Fruit fly (Drosophila melanogaster) whole organism, wandering third instar larva: ENCODE data around the gene SclA.

Experiments used
- Dfd ChIP-seq: fragments of >200 bp; optimal IDR thresholded peaks from 2 replicates; lab custom pipeline; 2017; ENCODE audit warnings: missing biosample characterization, missing genetic modification characterization
- Dif ChIP-seq: fragments of 200-275, 200-300 bp; sonication (Bioruptor generic); optimal IDR thresholded peaks from 2 replicates; lab custom pipeline; 2018; ENCODE audit warnings: missing biosample characterization, missing genetic modification characterization; ENCODE audit not compliant: partially characterized antibody
- HLH106 ChIP-seq: fragments of 200-800 bp; optimal IDR thresholded peaks from 3 replicates; lab custom pipeline; 2019; ENCODE audit warnings: missing biosample characterization, mild to moderate bottlenecking, missing genetic modification characterization, moderate library complexity
- Hr78 ChIP-seq: fragments of >200 bp; optimal IDR thresholded peaks from 2 replicates; lab custom pipeline; 2017; ENCODE audit warnings: missing biosample characterization, missing genetic modification characterization
- Rel ChIP-seq, 2 experiments: fragments of 200-800 bp; sonication (Bioruptor generic) in 1 of 2; optimal IDR thresholded peaks; 2 replicates in 1 of 2; 3 replicates in 1 of 2; lab custom pipeline; 2016 to 2019; ENCODE audit warnings: mild to moderate bottlenecking in 2 of 2, missing biosample characterization in 2 of 2, missing genetic modification characterization in 2 of 2, moderate library complexity in 1 of 2
- brk ChIP-seq: fragments of 200-800 bp; sonication (Bioruptor generic); optimal IDR thresholded peaks from 2 replicates; lab custom pipeline; 2016; ENCODE audit warnings: missing biosample characterization, mild to moderate bottlenecking, missing genetic modification characterization
- dl ChIP-seq, 2 experiments: fragments of 175-275, 200-275 bp in 1 of 2; fragments of 200-275 bp in 1 of 2; sonication (Bioruptor generic); optimal IDR thresholded peaks; lab custom pipeline; 2018; ENCODE audit warnings: mild to moderate bottlenecking in 2 of 2, missing biosample characterization in 2 of 2, missing genetic modification characterization in 2 of 2, moderate library complexity in 2 of 2; ENCODE audit not compliant: partially characterized antibody in 2 of 2, insufficient read depth in 1 of 2
- fru ChIP-seq: fragments of 200-800 bp; sonication (Bioruptor generic); optimal IDR thresholded peaks from 3 replicates; lab custom pipeline; 2016; ENCODE audit warnings: missing biosample characterization, mild to moderate bottlenecking, missing genetic modification characterization
- h ChIP-seq: fragments of 200-800 bp; sonication (Bioruptor generic); optimal IDR thresholded peaks from 3 replicates; lab custom pipeline; 2016; ENCODE audit warnings: missing biosample characterization, mild to moderate bottlenecking, missing genetic modification characterization
- pan ChIP-seq: fragments of >200 bp; optimal IDR thresholded peaks from 2 replicates; lab custom pipeline; 2017
- psq ChIP-seq: fragments of 200-800 bp; sonication (Bioruptor generic); optimal IDR thresholded peaks from 3 replicates; lab custom pipeline; 2017; ENCODE audit warnings: missing biosample characterization, mild to moderate bottlenecking, missing genetic modification characterization, moderate library complexity
- woc ChIP-seq: sonication (Bioruptor generic); optimal IDR thresholded peaks from 2 replicates; lab custom pipeline; 2016; ENCODE audit warnings: missing biosample characterization, mild to moderate bottlenecking, missing genetic modification characterization

dm6 chr2L:16857665-16858064 lies 19.9 kb downstream of the SclA start:
- TF ChIP-seq brk (GFP tag; lab: Kevin White, UChicago): no peak
- TF ChIP-seq Dfd (GFP tag; lab: Kevin White, UChicago): no peak
- no peak for TF ChIP-seq Rel (GFP tag; optimal IDR thresholded peaks at IDR 0.05; lab: Kevin White, UChicago)
- no peak for TF ChIP-seq Rel (tag; optimal IDR thresholded peaks at IDR 0.05; lab: Kevin White, UChicago)
- TF ChIP-seq pan: no peak
- no peak for TF ChIP-seq Hr78 (GFP tag; lab: Kevin White, UChicago)
- no peak for TF ChIP-seq fru
- TF ChIP-seq h: no peak
- no peak for TF ChIP-seq psq (GFP tag; lab: Kevin White, UChicago)
- no peak for TF ChIP-seq HLH106 (tag; lab: Kevin White, UChicago)
- no peak for TF ChIP-seq woc
- peak in 1 of 2 experiments; percentile 1 for TF ChIP-seq dl (GFP tag; optimal IDR thresholded peaks at IDR 0.05; lab: Kevin White, UChicago; ENCODE audit: insufficient read depth in 1 of 2, partially characterized antibody in 2 of 2)
- peak; percentile 24 for TF ChIP-seq Dif (GFP tag; lab: Kevin White, UChicago)
